Worm (Caenorhabditis elegans) whole organism, L4 larva: ENCODE results near the gene oac-31.

Experiments
- D1046.2 ChIP-seq: fragments of 200-800 bp; sonication (Bioruptor generic); IDR thresholded peaks from 2 replicates; pipeline ENCODE4 v1.3.6; 2022; ENCODE audit warnings: missing genetic modification characterization, missing compliant biosample characterization
- Y75B8A.6 ChIP-seq: fragments of 200-800 bp; sonication (Bioruptor generic); IDR thresholded peaks from 2 replicates; pipeline ENCODE4 v1.3.6; 2022; ENCODE audit warnings: missing genetic modification reagents, missing genetic modification characterization, missing compliant biosample characterization
- ama-1 ChIP-seq: fragments of 150-350 bp; optimal IDR thresholded peaks from 2 replicates; lab custom pipeline; 2014; ENCODE audit warnings: inconsistent platforms, mixed read lengths
- ceh-20 ChIP-seq: fragments of 200-800 bp; sonication (Bioruptor generic); IDR thresholded peaks from 2 replicates; pipeline ENCODE4 v1.3.6; 2022; ENCODE audit warnings: missing genetic modification reagents, missing genetic modification characterization, missing compliant biosample characterization
- ceh-62 ChIP-seq: sonication (generic microtip); optimal IDR thresholded peaks from 2 replicates; lab custom pipeline; 2017; ENCODE audit warnings: missing biosample characterization, missing genetic modification characterization
- daf-12 ChIP-seq: fragments of 150-350 bp; optimal IDR thresholded peaks from 2 replicates; lab custom pipeline; 2014; ENCODE audit warnings: missing biosample characterization, missing genetic modification reagents, missing genetic modification characterization
- daf-19 ChIP-seq: fragments of 200-800 bp; sonication (Bioruptor generic); conservative IDR thresholded peaks from 2 replicates; pipeline ENCODE4 v1.3.6; 2022; ENCODE audit warnings: missing genetic modification characterization, missing compliant biosample characterization
- egl-43 ChIP-seq: fragments of 200-800 bp; sonication (Bioruptor generic); IDR thresholded peaks from 2 replicates; pipeline ENCODE4 v1.3.6; 2022; ENCODE audit warnings: missing genetic modification reagents, missing genetic modification characterization, missing compliant biosample characterization
- fos-1 ChIP-seq: fragments of 150-350 bp; optimal IDR thresholded peaks from 2 replicates; lab custom pipeline; 2014; ENCODE audit warnings: missing biosample characterization, missing genetic modification characterization
- jun-1 ChIP-seq: fragments of 150-350 bp; optimal IDR thresholded peaks from 2 replicates; lab custom pipeline; 2014; ENCODE audit warnings: missing biosample characterization, missing genetic modification reagents, missing genetic modification characterization
- mdl-1 ChIP-seq, 2 experiments: fragments of 150-350 bp in 1 of 2; sonication (generic microtip) in 1 of 2; optimal IDR thresholded peaks; 2 replicates each; lab custom pipeline; 2014 to 2017; ENCODE audit warnings: missing biosample characterization in 2 of 2, missing genetic modification characterization in 2 of 2
- nhr-102 ChIP-seq: sonication (generic microtip); optimal IDR thresholded peaks from 2 replicates; lab custom pipeline; 2016; ENCODE audit warnings: mild to moderate bottlenecking, missing genetic modification characterization, moderate library complexity, missing compliant biosample characterization
- nhr-237 ChIP-seq: sonication (generic microtip); optimal IDR thresholded peaks from 2 replicates; lab custom pipeline; 2017; ENCODE audit warnings: missing biosample characterization, missing genetic modification characterization
- nhr-25 ChIP-seq: sonication (generic microtip); optimal IDR thresholded peaks from 2 replicates; lab custom pipeline; 2017; ENCODE audit warnings: missing genetic modification characterization, mild to moderate bottlenecking, missing compliant biosample characterization, antibody characterized with exemption, moderate library complexity, borderline replicate concordance; ENCODE audit not compliant: insufficient read depth
- nhr-28 ChIP-seq: fragments of 150-350 bp; optimal IDR thresholded peaks from 2 replicates; lab custom pipeline; 2014; ENCODE audit warnings: missing biosample characterization, missing genetic modification characterization
- nhr-42 ChIP-seq: fragments of 200-800 bp; sonication (Bioruptor generic); IDR thresholded peaks from 2 replicates; pipeline ENCODE4 v1.3.6; 2022; ENCODE audit warnings: missing genetic modification characterization, missing compliant biosample characterization
- nhr-6 ChIP-seq: fragments of 150-350 bp; optimal IDR thresholded peaks from 2 replicates; lab custom pipeline; 2014; ENCODE audit warnings: missing biosample characterization, missing genetic modification characterization
- php-3 ChIP-seq: fragments of 200-800 bp; sonication (Bioruptor generic); IDR thresholded peaks from 2 replicates; pipeline ENCODE4 v1.3.6; 2022; ENCODE audit warnings: missing genetic modification reagents, missing genetic modification characterization, missing compliant biosample characterization
- pqm-1 ChIP-seq: sonication (generic microtip); optimal IDR thresholded peaks from 2 replicates; lab custom pipeline; 2017; ENCODE audit warnings: missing biosample characterization, missing genetic modification characterization
- sdz-12 ChIP-seq: fragments of 200-800 bp; sonication (Bioruptor generic); optimal IDR thresholded peaks from 2 replicates; lab custom pipeline; 2018; ENCODE audit warnings: mild to moderate bottlenecking, missing genetic modification characterization, missing compliant biosample characterization
- set-16 ChIP-seq: fragments of 200-800 bp; sonication (Bioruptor generic); IDR thresholded peaks from 2 replicates; pipeline ENCODE4 v1.3.6; 2022; ENCODE audit warnings: missing genetic modification reagents, missing genetic modification characterization, missing compliant biosample characterization
- snpc-4 ChIP-seq: fragments of 150-350 bp; optimal IDR thresholded peaks from 2 replicates; lab custom pipeline; 2014; ENCODE audit warnings: missing biosample characterization, missing genetic modification characterization
- spr-3 ChIP-seq: fragments of 200-800 bp; sonication (Bioruptor generic); optimal IDR thresholded peaks from 2 replicates; lab custom pipeline; 2018; ENCODE audit warnings: mild to moderate bottlenecking, missing genetic modification characterization, missing compliant biosample characterization
- tag-97 ChIP-seq: fragments of 200-800 bp; sonication (Bioruptor generic); IDR thresholded peaks from 2 replicates; pipeline ENCODE4 v1.3.6; 2022; ENCODE audit warnings: missing genetic modification characterization, missing compliant biosample characterization
- unc-130 ChIP-seq: sonication (generic microtip); optimal IDR thresholded peaks from 2 replicates; lab custom pipeline; 2016; ENCODE audit warnings: missing genetic modification reagents, missing genetic modification characterization, missing compliant biosample characterization
- unc-62 ChIP-seq, 3 experiments: fragments of 150-350 bp in 1 of 3; sonication (generic microtip); optimal IDR thresholded peaks in 2 of 3; peaks in 1 of 3; 1 replicate in 1 of 3; 2 replicates in 2 of 3; lab custom pipeline; 2014 to 2017; ENCODE audit warnings: missing biosample characterization in 3 of 3, missing genetic modification characterization in 3 of 3, missing genetic modification reagents in 3 of 3, missing genotype in 1 of 3
- zag-1 ChIP-seq: fragments of 150-350 bp; optimal IDR thresholded peaks from 2 replicates; lab custom pipeline; 2014; ENCODE audit warnings: missing biosample characterization, missing genetic modification characterization

oac-31 gene

DNA sequence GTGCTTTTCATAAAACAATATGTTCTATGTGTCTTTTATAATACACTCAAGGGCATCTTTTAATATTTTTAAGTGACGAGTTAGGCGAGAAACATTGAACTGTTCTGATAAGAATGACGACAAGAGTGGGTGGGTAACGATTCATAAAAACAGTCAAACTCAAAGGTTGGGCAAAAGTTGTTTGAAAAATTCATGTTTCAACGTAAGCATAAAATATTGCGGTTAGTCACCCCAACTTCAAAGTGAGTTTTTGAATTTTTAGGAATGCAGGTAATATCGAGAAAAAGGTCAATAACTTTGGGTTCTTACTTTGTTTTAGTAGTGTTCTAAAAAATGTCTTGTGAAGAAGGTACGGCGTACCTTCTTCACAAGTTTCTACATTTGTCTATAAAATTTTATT lies at the start of gene oac-31:
Gene oac-31, minus strand, starts transcription at position 101 of the 400 bp plus-strand sequence.
- TF ChIP-seq spr-3 (GFP tag; lab: Kevin White, UChicago) = no peak
- peak; percentile 1 for TF ChIP-seq nhr-28 (tag; lab: Kevin White, UChicago)
- TF ChIP-seq pqm-1 (tag; lab: Kevin White, UChicago) = peak; percentile 20

- TF ChIP-seq ceh-20 (GFP tag; lab: Robert Waterston, UW) = no peak
- no peak for TF ChIP-seq D1046.2 (GFP tag; lab: Robert Waterston, UW)
- TF ChIP-seq, all 104 proteins: peak for 0
Observed at ce11 chrV:1588128-1588527, 46.4 kb upstream of the oac-31 start, which contains the start of gene F16B4.5. F16B4.5 (plus strand) TSS chrV:1588428.

ce11 chrV:1586906-1587305 lies 45.2 kb upstream of the oac-31 start, which contains the start of gene F16B4.6:
F16B4.6 (plus strand) TSS chrV:1587206.
- TF ChIP-seq snpc-4 (tag; lab: Kevin White, UChicago) (no peak), pqm-1 (tag; lab: Kevin White, UChicago) (no peak), egl-43 (GFP tag; lab: Robert Waterston, UW) (no peak), nhr-6 (tag; lab: Kevin White, UChicago) (no peak), nhr-25 (tag; lab: Kevin White, UChicago) (no peak), nhr-28 (tag; lab: Kevin White, UChicago) (no peak), unc-130 (GFP tag; lab: Kevin White, UChicago) (no peak), daf-12 (tag; lab: Kevin White, UChicago) (no peak), nhr-42 (no peak), daf-19 (GFP tag; lab: Robert Waterston, UW) (no peak), mdl-1 (tag; optimal IDR thresholded peaks at IDR 0.05; lab: Kevin White, UChicago) (no peak), Y75B8A.6 (GFP tag; lab: Robert Waterston, UW) (no peak), sdz-12 (GFP tag; lab: Kevin White, UChicago) (no peak), php-3 (GFP tag; lab: Robert Waterston, UW) (no peak), tag-97 (GFP tag; lab: Robert Waterston, UW) (no peak)

- TF ChIP-seq jun-1 (tag; lab: Kevin White, UChicago) (no peak), fos-1 (tag; lab: Kevin White, UChicago) (no peak), zag-1 (tag; lab: Kevin White, UChicago) (no peak), nhr-237 (tag; lab: Kevin White, UChicago) (no peak), nhr-102 (tag; lab: Kevin White, UChicago) (no peak), mdl-1 (tag; optimal IDR thresholded peaks at IDR 0.05; lab: Kevin White, UChicago) (no peak), ceh-62 (tag; lab: Kevin White, UChicago) (no peak), unc-62 (GFP tag; optimal IDR thresholded peaks at IDR 0.05 in 1 of 2; lab: Kevin White, UChicago) (peak in 1 of 2 experiments; percentile 31), unc-62 (tag; optimal IDR thresholded peaks at IDR 0.05; lab: Kevin White, UChicago) (no peak)
Observed at ce11 chrV:1585411-1585810, 43.7 kb upstream of the oac-31 start, which contains the start of gene F16B4.7. F16B4.7 (plus strand) TSS chrV:1585711.

ce11 chrV:1583242-1583641 lies 41.6 kb upstream of the oac-31 start:
- TF ChIP-seq set-16 (GFP tag; lab: Robert Waterston, UW) = peak; percentile 56; the same call in 1 of the 2 replicates
- TF ChIP-seq zag-1 (tag; lab: Kevin White, UChicago) = no peak

DNA sequence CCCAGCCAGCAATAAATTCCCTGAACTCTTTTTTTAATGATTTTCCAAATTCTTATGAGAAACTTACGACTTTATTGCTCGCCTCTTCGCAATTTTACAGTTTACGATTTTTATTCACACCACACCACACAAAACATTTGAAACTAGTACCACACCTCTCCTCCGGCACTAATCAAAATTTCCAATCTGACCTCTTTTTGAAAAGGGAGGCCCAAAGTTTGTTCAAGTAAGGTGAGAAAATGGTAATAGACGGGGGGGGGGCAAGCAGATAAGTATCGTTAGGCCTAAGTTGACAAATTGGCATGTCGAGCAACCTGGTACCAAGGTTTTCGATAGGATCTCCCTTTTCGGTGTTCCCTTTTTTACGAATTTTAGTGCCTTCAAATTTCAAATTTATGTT lies 38.1 kb upstream of the oac-31 start:
- TF ChIP-seq tag-97 (GFP tag; lab: Robert Waterston, UW) (no peak), ama-1 (lab: Kevin White, UChicago) (no peak), zag-1 (tag; lab: Kevin White, UChicago) (no peak)
